Fruit fly (Drosophila melanogaster): ENCODE measurements around the gene CG15878.

DNA sequence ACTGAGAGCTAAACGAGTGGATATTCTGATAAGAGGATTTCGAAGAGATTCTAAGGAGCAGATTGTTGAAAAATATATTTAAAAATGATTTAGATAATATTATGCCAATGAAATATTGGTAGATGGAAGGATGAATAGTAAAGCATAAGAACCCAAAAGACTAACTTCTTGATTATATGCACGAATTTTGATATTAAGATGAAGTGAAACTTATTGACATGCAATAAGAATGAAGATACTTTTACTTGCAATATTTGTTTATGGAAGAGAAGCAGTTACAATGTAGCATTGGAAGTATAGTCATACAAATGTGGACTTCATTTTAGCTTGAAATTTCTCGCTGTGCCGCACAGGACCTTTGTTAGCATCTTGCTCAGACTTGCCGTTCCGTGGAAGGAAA lies 15.6 kb downstream of the CG15878 start, which contains the start of gene CG8960:
- TF ChIP-seq psq (optimal IDR thresholded peaks at IDR 0.05) (no peak), Myc (optimal IDR thresholded peaks at IDR 0.05) (no peak), h (optimal IDR thresholded peaks at IDR 0.05) (no peak), Sin3A (optimal IDR thresholded peaks at IDR 0.05) (no peak), ttk (optimal IDR thresholded peaks at IDR 0.05) (no peak), insv (optimal IDR thresholded peaks at IDR 0.05) (no peak)
